Fruit fly (Drosophila melanogaster) whole organism, embryonic: ENCODE measurements around the gene CG31122.

Experiments used
- Ada2b ChIP-seq: fragments of 200-800 bp; sonication (Bioruptor generic); IDR thresholded peaks from 2 replicates; pipeline ENCODE4 v1.3.6; 2022; ENCODE audit warnings: missing biosample characterization, missing genetic modification characterization
- Adf1 ChIP-seq: fragments of 200-800 bp; sonication (Bioruptor generic); IDR thresholded peaks from 2 replicates; pipeline ENCODE4 v1.3.6; 2022; ENCODE audit warnings: missing biosample characterization, missing genetic modification characterization
- CG10366 ChIP-seq: fragments of 200-800 bp; sonication (Bioruptor generic); IDR thresholded peaks from 2 replicates; pipeline ENCODE4 v1.3.6; 2022; ENCODE audit warnings: missing biosample characterization, missing genetic modification characterization
- CG10654 ChIP-seq: fragments of 200-800 bp; sonication (Bioruptor generic); optimal IDR thresholded peaks from 2 replicates; lab custom pipeline; 2016; ENCODE audit warnings: missing biosample characterization, missing genetic modification characterization
- CG11560 ChIP-seq: fragments of 200-800 bp; sonication (Bioruptor generic); IDR thresholded peaks from 3 replicates; pipeline ENCODE4 v1.3.6; 2022; ENCODE audit warnings: missing biosample characterization, missing genetic modification characterization
- CG11696 ChIP-seq: fragments of 200-800 bp; sonication (Bioruptor generic); IDR thresholded peaks from 2 replicates; pipeline ENCODE4 v1.3.6; 2022; ENCODE audit warnings: missing biosample characterization, missing genetic modification characterization
- CG12391 ChIP-seq: fragments of 200-800 bp; sonication (Bioruptor generic); optimal IDR thresholded peaks from 3 replicates; lab custom pipeline; 2018; ENCODE audit warnings: missing biosample characterization, mild to moderate bottlenecking, missing genetic modification characterization, moderate library complexity
- CG13296 ChIP-seq: fragments of 200-800 bp; sonication (Bioruptor generic); optimal IDR thresholded peaks from 3 replicates; lab custom pipeline; 2018; ENCODE audit warnings: missing biosample characterization, mild to moderate bottlenecking, missing genetic modification characterization
- CG14441 ChIP-seq: fragments of 200-800 bp; sonication (Bioruptor generic); IDR thresholded peaks from 2 replicates; pipeline ENCODE4 v1.3.6; 2022; ENCODE audit warnings: missing biosample characterization, missing genetic modification characterization
- CG14860 ChIP-seq: fragments of 200-800 bp; sonication (Bioruptor generic); IDR thresholded peaks from 3 replicates; pipeline ENCODE4 v1.3.6; 2022; ENCODE audit warnings: missing biosample characterization, missing genetic modification characterization; ENCODE audit not compliant: partially characterized antibody
- CG16813 ChIP-seq: fragments of 200-800 bp; sonication (Bioruptor generic); IDR thresholded peaks from 3 replicates; pipeline ENCODE4 v1.3.6; 2022; ENCODE audit warnings: missing biosample characterization, missing genetic modification characterization; ENCODE audit not compliant: partially characterized antibody
- CG17186 ChIP-seq: fragments of 200-800 bp; sonication (Bioruptor generic); optimal IDR thresholded peaks from 3 replicates; lab custom pipeline; 2017; ENCODE audit warnings: missing biosample characterization, missing genetic modification reagents, missing genetic modification characterization
- CG2199 ChIP-seq: fragments of 200-800 bp; sonication (Bioruptor generic); IDR thresholded peaks from 3 replicates; pipeline ENCODE4 v1.3.6; 2022; ENCODE audit warnings: missing biosample characterization, missing genetic modification characterization
- CG33213 ChIP-seq: fragments of 200-800 bp; sonication (Bioruptor generic); optimal IDR thresholded peaks from 3 replicates; lab custom pipeline; 2016; ENCODE audit warnings: missing biosample characterization, missing genetic modification characterization
- CG7372 ChIP-seq: fragments of 200-800 bp; sonication (Bioruptor generic); IDR thresholded peaks from 2 replicates; pipeline ENCODE4 v1.3.6; 2022; ENCODE audit warnings: missing biosample characterization, missing genetic modification characterization
- CG7963 ChIP-seq: fragments of 200-800 bp; sonication (Bioruptor generic); IDR thresholded peaks from 3 replicates; pipeline ENCODE4 v1.3.6; 2022; ENCODE audit warnings: missing biosample characterization, missing genetic modification characterization; ENCODE audit not compliant: partially characterized antibody
- CG9817 ChIP-seq: fragments of 200-800 bp; sonication (Bioruptor generic); optimal IDR thresholded peaks from 2 replicates; lab custom pipeline; 2018; ENCODE audit warnings: missing biosample characterization, mild to moderate bottlenecking, missing genetic modification characterization, moderate library complexity
- Chrac-16 ChIP-seq: fragments of 200-800 bp; sonication (Bioruptor generic); optimal IDR thresholded peaks from 3 replicates; lab custom pipeline; 2016; ENCODE audit warnings: missing biosample characterization, missing genetic modification characterization
- Dad ChIP-seq: fragments of 200-800 bp; sonication (Bioruptor generic); optimal IDR thresholded peaks from 3 replicates; lab custom pipeline; 2016; ENCODE audit warnings: missing biosample characterization, missing genetic modification characterization
- Deaf1 ChIP-seq: fragments of 200-800 bp; optimal IDR thresholded peaks from 3 replicates; lab custom pipeline; 2019; ENCODE audit warnings: missing biosample characterization, mild to moderate bottlenecking, missing genetic modification characterization, moderate library complexity
- Dek ChIP-seq: fragments of 200-800 bp; sonication (Bioruptor generic); optimal IDR thresholded peaks from 3 replicates; lab custom pipeline; 2019; ENCODE audit warnings: missing biosample characterization, mild to moderate bottlenecking, missing genetic modification characterization, moderate library complexity
- Fer1 ChIP-seq: fragments of 200-800 bp; sonication (Bioruptor generic); optimal IDR thresholded peaks from 2 replicates; lab custom pipeline; 2017; ENCODE audit warnings: missing biosample characterization, mild to moderate bottlenecking, missing genetic modification characterization
- Fer3 ChIP-seq: fragments of 200-800 bp; sonication (Bioruptor generic); optimal IDR thresholded peaks from 2 replicates; lab custom pipeline; 2018; ENCODE audit warnings: missing biosample characterization, mild to moderate bottlenecking, missing genetic modification characterization, moderate library complexity
- Med ChIP-seq: fragments of 200-800 bp; sonication (Bioruptor generic); peaks from one replicate; lab custom pipeline; 2016; ENCODE audit warnings: missing biosample characterization, missing genetic modification characterization, mild to moderate bottlenecking, inconsistent platforms, moderate library complexity
- Neu2 ChIP-seq: fragments of 200-800 bp; sonication (Bioruptor generic); optimal IDR thresholded peaks from 3 replicates; lab custom pipeline; 2016; ENCODE audit warnings: missing biosample characterization, missing genetic modification characterization, borderline replicate concordance
- Spps ChIP-seq: fragments of 200-800 bp; sonication (Bioruptor generic); optimal IDR thresholded peaks from 2 replicates; lab custom pipeline; 2018; ENCODE audit warnings: missing biosample characterization, mild to moderate bottlenecking, missing genetic modification characterization
- ara ChIP-seq: fragments of 200-800 bp; sonication (Bioruptor generic); IDR thresholded peaks from 2 replicates; pipeline ENCODE4 v1.3.6; 2022; ENCODE audit warnings: missing biosample characterization, missing genetic modification characterization
- cg ChIP-seq: fragments of 200-800 bp; sonication (Bioruptor generic); optimal IDR thresholded peaks from 3 replicates; lab custom pipeline; 2019; ENCODE audit warnings: missing biosample characterization, mild to moderate bottlenecking, missing genetic modification characterization, moderate library complexity
- cwo ChIP-seq: fragments of 200-800 bp; sonication (Bioruptor generic); optimal IDR thresholded peaks from 3 replicates; lab custom pipeline; 2017; ENCODE audit warnings: missing biosample characterization, missing genetic modification characterization, mild to moderate bottlenecking, moderate library complexity, missing genetic modification reagents
- da ChIP-seq: fragments of 200-800 bp; sonication (Bioruptor generic); optimal IDR thresholded peaks from 2 replicates; lab custom pipeline; 2016; ENCODE audit warnings: missing biosample characterization, missing genetic modification characterization
- dan ChIP-seq: fragments of 200-800 bp; sonication (Bioruptor generic); IDR thresholded peaks from 2 replicates; pipeline ENCODE4 v1.3.6; 2022; ENCODE audit warnings: missing biosample characterization, missing genetic modification characterization
- dimm ChIP-seq: fragments of 200-800 bp; sonication (Bioruptor generic); IDR thresholded peaks from 2 replicates; pipeline ENCODE4 v1.3.6; 2022; ENCODE audit warnings: missing biosample characterization, missing genetic modification characterization
- ftz-f1 ChIP-seq: fragments of 200-800 bp; sonication (Bioruptor generic); optimal IDR thresholded peaks from 2 replicates; lab custom pipeline; 2016; ENCODE audit warnings: missing biosample characterization, missing genetic modification characterization
- gcm ChIP-seq: fragments of 200-800 bp; sonication (Bioruptor generic); optimal IDR thresholded peaks from 2 replicates; lab custom pipeline; 2019; ENCODE audit warnings: missing biosample characterization, mild to moderate bottlenecking, missing genetic modification characterization, moderate library complexity
- gcm2 ChIP-seq: fragments of 200-800 bp; sonication (Bioruptor generic); optimal IDR thresholded peaks from 2 replicates; lab custom pipeline; 2016; ENCODE audit warnings: missing biosample characterization, missing genetic modification characterization
- her ChIP-seq: fragments of 200-800 bp; sonication (Bioruptor generic); optimal IDR thresholded peaks from 2 replicates; lab custom pipeline; 2016; ENCODE audit warnings: missing biosample characterization, missing genetic modification characterization
- hkb ChIP-seq, 2 experiments: fragments of 200-800 bp in 1 of 2; fragments of >200 bp in 1 of 2; sonication (Bioruptor generic) in 1 of 2; IDR thresholded peaks in 1 of 2; optimal IDR thresholded peaks in 1 of 2; 2 replicates each; pipeline versions ENCODE4 v1.3.6 to Lab custom; 2017 to 2022; ENCODE audit warnings: missing biosample characterization in 1 of 2, missing genetic modification characterization in 1 of 2
- ind ChIP-seq: fragments of 200-800 bp; sonication (Bioruptor generic); optimal IDR thresholded peaks from 3 replicates; lab custom pipeline; 2016; ENCODE audit warnings: missing biosample characterization, missing genetic modification characterization
- jing ChIP-seq: fragments of 200-800 bp; sonication (Bioruptor generic); optimal IDR thresholded peaks from 2 replicates; lab custom pipeline; 2018; ENCODE audit warnings: missing biosample characterization, mild to moderate bottlenecking, missing genetic modification characterization
- jumu ChIP-seq: fragments of 200-800 bp; sonication (Bioruptor generic); optimal IDR thresholded peaks from 3 replicates; lab custom pipeline; 2016; ENCODE audit warnings: missing biosample characterization, missing genetic modification characterization
- kni ChIP-seq: fragments of 200-800 bp; sonication (Bioruptor generic); optimal IDR thresholded peaks from 3 replicates; lab custom pipeline; 2017; ENCODE audit warnings: mild to moderate bottlenecking, missing biosample characterization, missing genetic modification reagents, missing genetic modification characterization
- lilli ChIP-seq: fragments of 200-800 bp; sonication (Bioruptor generic); optimal IDR thresholded peaks from 3 replicates; lab custom pipeline; 2016; ENCODE audit warnings: missing biosample characterization, missing genetic modification characterization
- mld ChIP-seq: fragments of 200-800 bp; sonication (Bioruptor generic); IDR thresholded peaks from 3 replicates; pipeline ENCODE4 v1.3.6; 2022; ENCODE audit warnings: missing biosample characterization, missing genetic modification characterization; ENCODE audit not compliant: partially characterized antibody
- nom ChIP-seq: fragments of 200-800 bp; sonication (Bioruptor generic); optimal IDR thresholded peaks from 2 replicates; lab custom pipeline; 2017; ENCODE audit warnings: missing biosample characterization, missing genetic modification characterization, mild to moderate bottlenecking, moderate library complexity, missing genetic modification reagents
- phol ChIP-seq: fragments of 200-800 bp; sonication (Bioruptor generic); optimal IDR thresholded peaks from 3 replicates; lab custom pipeline; 2018; ENCODE audit warnings: missing biosample characterization, mild to moderate bottlenecking, missing genetic modification characterization, moderate library complexity
- so ChIP-seq: fragments of 200-800 bp; sonication (Bioruptor generic); IDR thresholded peaks from 3 replicates; pipeline ENCODE4 v1.3.6; 2022; ENCODE audit warnings: missing biosample characterization, missing genetic modification characterization
- trem ChIP-seq: fragments of 200-800 bp; optimal IDR thresholded peaks from 3 replicates; lab custom pipeline; 2019; ENCODE audit warnings: missing biosample characterization, mild to moderate bottlenecking, missing genetic modification characterization, moderate library complexity
- tup ChIP-seq: fragments of 200-800 bp; sonication (Bioruptor generic); optimal IDR thresholded peaks from 2 replicates; lab custom pipeline; 2016; ENCODE audit warnings: missing biosample characterization, mild to moderate bottlenecking, missing genetic modification characterization, moderate library complexity

The CG31122 gene

DNA sequence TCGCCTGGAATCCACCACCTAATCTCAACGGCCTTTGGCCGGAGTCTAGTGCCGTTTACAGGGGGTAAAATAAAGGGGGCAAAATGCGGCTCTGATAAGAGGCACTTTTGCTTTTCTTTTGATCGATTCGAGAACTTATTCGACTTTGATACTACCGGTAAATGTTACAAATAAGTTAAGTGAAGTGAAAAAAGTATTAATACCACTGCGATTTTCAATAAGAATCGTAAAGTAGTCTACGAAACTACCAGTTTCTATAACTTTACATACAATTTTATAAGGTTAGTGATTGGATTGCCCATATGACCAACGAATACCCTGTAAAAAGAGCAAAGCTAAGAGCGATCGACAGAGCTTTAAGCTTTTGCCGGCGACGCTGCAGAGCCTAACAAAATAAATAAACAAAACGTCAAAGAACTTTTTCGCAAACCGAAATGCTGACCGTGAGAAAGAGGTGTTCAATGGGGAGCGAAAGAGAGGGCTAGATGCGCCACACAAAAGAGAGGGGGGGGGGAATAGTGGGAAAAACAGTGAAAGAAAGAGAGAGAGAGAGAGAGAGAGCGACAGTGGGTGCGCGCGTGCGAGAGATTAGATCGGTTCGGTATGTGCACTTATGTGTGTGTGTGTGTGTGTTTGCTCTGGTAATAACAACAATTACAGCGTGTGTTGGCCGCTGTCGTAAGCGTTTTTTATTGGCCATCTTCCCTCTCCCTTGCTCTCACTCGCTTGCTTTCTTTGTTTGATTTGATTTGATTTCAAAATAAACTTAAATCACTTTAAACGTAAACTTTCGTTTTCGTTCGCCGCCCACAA is 24.1 kb upstream of the CG31122 start (continued):
- TF ChIP-seq CG7963 (no peak), CG33213 (GFP tag; lab: Kevin White, UChicago) (peak; percentile 14), CG17186 (GFP tag; lab: Kevin White, UChicago) (no peak), hkb (optimal IDR thresholded peaks at IDR 0.05; lab: Kevin White, UChicago) (no peak), hkb (GFP tag; IDR thresholded peaks at IDR 0.05; lab: Robert Waterston, UW) (0 out of 2 replicates have a peak, but pooled peaks have one; percentile 62), nom (GFP tag; lab: Kevin White, UChicago) (no peak), mld (GFP tag; lab: Robert Waterston, UW) (no peak), CG14441 (GFP tag; lab: Robert Waterston, UW) (peak; percentile 51), CG14860 (no peak), cg (peak; percentile 59), CG2199 (GFP tag; lab: Robert Waterston, UW) (no peak), Fer3 (tag; lab: Kevin White, UChicago) (peak; percentile 73), tup (GFP tag; lab: Kevin White, UChicago) (peak; percentile 12), jing (GFP tag; lab: Kevin White, UChicago) (peak; percentile 37), CG7372 (GFP tag; lab: Robert Waterston, UW) (no peak), ind (GFP tag; lab: Kevin White, UChicago) (peak; percentile 78), Adf1 (GFP tag; lab: Robert Waterston, UW) (peak; percentile 87), da (GFP tag; lab: Kevin White, UChicago) (no peak), CG13296 (no peak), dan (no peak), ftz-f1 (GFP tag; lab: Kevin White, UChicago) (peak; percentile 93), CG11560 (tag; lab: Robert Waterston, UW) (0 out of 3 replicates have a peak, but pooled peaks have one; percentile 53), Dek (peak; percentile 64), Dad (peak; percentile 34), Neu2 (no peak), phol (tag; lab: Kevin White, UChicago) (peak; percentile 71), CG12391 (tag; lab: Kevin White, UChicago) (peak; percentile 67), lilli (GFP tag; lab: Kevin White, UChicago) (peak; percentile 81), ara (GFP tag; lab: Robert Waterston, UW) (no peak), CG11696 (no peak), Spps (tag; lab: Kevin White, UChicago) (no peak), Chrac-16 (GFP tag; lab: Kevin White, UChicago) (peak; percentile 65), jumu (GFP tag; lab: Kevin White, UChicago) (peak; percentile 24), Med (GFP tag; lab: Kevin White, UChicago) (peak; percentile 94), Fer1 (GFP tag; lab: Kevin White, UChicago) (peak; percentile 68), her (GFP tag; lab: Kevin White, UChicago) (peak; percentile 21), so (GFP tag; lab: Robert Waterston, UW) (no peak), CG16813 (no peak), Ada2b (peak; percentile 80), cwo (GFP tag; lab: Kevin White, UChicago) (peak; percentile 83), gcm (GFP tag; lab: Kevin White, UChicago) (no peak), kni (no peak), trem (tag; lab: Kevin White, UChicago) (no peak), CG10366 (peak; percentile 40), Deaf1 (tag; lab: Kevin White, UChicago) (no peak), dimm (no peak), gcm2 (GFP tag; lab: Kevin White, UChicago) (no peak), CG10654 (GFP tag; lab: Kevin White, UChicago) (peak; percentile 61), CG9817 (peak; percentile 33)
